Worm (Caenorhabditis elegans) whole organism, young adult: Measurements from ENCODE around the gene ZK1058.3.
A peak's percentile ranks its signal among the peaks of the same experiment; 100 is the strongest.

Experiments
- B0035.1 ChIP-seq: sonication (generic microtip); optimal IDR thresholded peaks from 2 replicates; lab custom pipeline; 2016; ENCODE audit warnings: missing genetic modification characterization, mild to moderate bottlenecking, missing compliant biosample characterization, missing genotype, missing genetic modification reagents
- D2030.7 ChIP-seq: fragments of 200-800 bp; sonication (Bioruptor generic); IDR thresholded peaks from 2 replicates; pipeline ENCODE4 v1.3.6; 2022; ENCODE audit warnings: missing genetic modification reagents, missing genetic modification characterization, missing compliant biosample characterization
- F33H1.4 ChIP-seq: fragments of 200-800 bp; sonication (Bioruptor generic); IDR thresholded peaks from 2 replicates; pipeline ENCODE4 v1.3.6; 2022; ENCODE audit warnings: missing genetic modification reagents, missing genetic modification characterization, missing compliant biosample characterization
- F37B4.10 ChIP-seq: fragments of 200-800 bp; sonication (Bioruptor generic); IDR thresholded peaks from 2 replicates; pipeline ENCODE4 v1.3.6; 2022; ENCODE audit warnings: missing genetic modification characterization, missing compliant biosample characterization
- F57A8.1 ChIP-seq: fragments of 200-800 bp; sonication (Bioruptor generic); optimal IDR thresholded peaks from 2 replicates; lab custom pipeline; 2018; ENCODE audit warnings: mild to moderate bottlenecking, missing genetic modification characterization, moderate library complexity, missing compliant biosample characterization
- Y67H2A.10 ChIP-seq: fragments of 200-800 bp; sonication (Bioruptor generic); conservative IDR thresholded peaks from 2 replicates; pipeline ENCODE4 v1.3.6; 2022; ENCODE audit warnings: missing genetic modification reagents, missing genetic modification characterization, missing compliant biosample characterization
- Y95B8A.8 ChIP-seq: fragments of 200-800 bp; sonication (Bioruptor generic); IDR thresholded peaks from 2 replicates; pipeline ENCODE4 v1.3.6; 2022; ENCODE audit warnings: missing genetic modification reagents, missing genetic modification characterization, missing compliant biosample characterization
- ZK185.1 ChIP-seq: sonication (generic microtip); optimal IDR thresholded peaks from 2 replicates; lab custom pipeline; 2016; ENCODE audit warnings: mild to moderate bottlenecking, missing genetic modification characterization, missing compliant biosample characterization; ENCODE audit not compliant: poor library complexity, severe bottlenecking
- akir-1 ChIP-seq: fragments of 200-800 bp; sonication (Bioruptor generic); optimal IDR thresholded peaks from 2 replicates; lab custom pipeline; 2018; ENCODE audit warnings: mild to moderate bottlenecking, missing genetic modification characterization, moderate library complexity, missing compliant biosample characterization
- ama-1 ChIP-seq, 3 experiments: fragments of 150-350 bp in 1 of 3; sonication (generic microtip) in 2 of 3; optimal IDR thresholded peaks; 2 replicates each; lab custom pipeline; 2014 to 2018; ENCODE audit warnings: missing biosample characterization in 2 of 3, missing genetic modification characterization in 2 of 3, missing genetic modification reagents in 2 of 3
- aptf-2 ChIP-seq: fragments of 200-800 bp; sonication (Bioruptor generic); conservative IDR thresholded peaks from 2 replicates; pipeline ENCODE4 v1.3.6; 2022; ENCODE audit warnings: missing genetic modification reagents, missing genetic modification characterization, missing compliant biosample characterization
- attf-3 ChIP-seq: fragments of 200-800 bp; sonication (Bioruptor generic); conservative IDR thresholded peaks from 2 replicates; pipeline ENCODE4 v1.3.6; 2022; ENCODE audit warnings: missing genetic modification reagents, missing genetic modification characterization, missing compliant biosample characterization
- attf-6 ChIP-seq: fragments of 200-800 bp; sonication (Bioruptor generic); IDR thresholded peaks from 2 replicates; pipeline ENCODE4 v1.3.6; 2022; ENCODE audit warnings: missing genetic modification reagents, missing genetic modification characterization, missing compliant biosample characterization
- cebp-1 ChIP-seq, 2 experiments: fragments of 200-800 bp in 1 of 2; sonication (Bioruptor generic) in 1 of 2; sonication (generic microtip) in 1 of 2; IDR thresholded peaks in 1 of 2; optimal IDR thresholded peaks in 1 of 2; 2 replicates each; pipeline versions ENCODE4 v1.3.6 to Lab custom; 2017 to 2022; ENCODE audit warnings: missing compliant biosample characterization in 2 of 2, missing genetic modification characterization in 2 of 2, mild to moderate bottlenecking in 1 of 2, missing genetic modification reagents in 1 of 2, moderate library complexity in 1 of 2
- ceh-79 ChIP-seq: sonication (generic microtip); optimal IDR thresholded peaks from 2 replicates; lab custom pipeline; 2017; ENCODE audit warnings: mild to moderate bottlenecking, missing genetic modification characterization, missing compliant biosample characterization
- chd-7 ChIP-seq: sonication (generic microtip); optimal IDR thresholded peaks from 2 replicates; lab custom pipeline; 2016; ENCODE audit warnings: mild to moderate bottlenecking, missing genetic modification characterization, moderate library complexity, missing compliant biosample characterization
- dox-1 ChIP-seq: fragments of 200-800 bp; sonication (Bioruptor generic); IDR thresholded peaks from 2 replicates; pipeline ENCODE4 v1.3.6; 2022; ENCODE audit warnings: missing genetic modification reagents, missing genetic modification characterization, missing compliant biosample characterization
- hlh-12 ChIP-seq: sonication (generic microtip); optimal IDR thresholded peaks from 2 replicates; lab custom pipeline; 2016; ENCODE audit warnings: missing genetic modification characterization, missing compliant biosample characterization
- hmg-20 ChIP-seq: fragments of 200-800 bp; sonication (Bioruptor generic); IDR thresholded peaks from 2 replicates; pipeline ENCODE4 v1.3.6; 2022; ENCODE audit warnings: missing genetic modification reagents, missing genetic modification characterization, missing compliant biosample characterization
- hsf-1 ChIP-seq: fragments of 200-800 bp; sonication (Bioruptor generic); IDR thresholded peaks from 2 replicates; pipeline ENCODE4 v1.3.6; 2022; ENCODE audit warnings: missing genetic modification reagents, missing genetic modification characterization, missing compliant biosample characterization
- let-607 ChIP-seq, 2 experiments: fragments of 200-800 bp in 1 of 2; sonication (Bioruptor generic) in 1 of 2; sonication (generic microtip) in 1 of 2; optimal IDR thresholded peaks; 2 replicates each; lab custom pipeline; 2016 to 2018; ENCODE audit warnings: mild to moderate bottlenecking in 2 of 2, missing compliant biosample characterization in 2 of 2, missing genetic modification characterization in 2 of 2, moderate library complexity in 2 of 2, missing genotype in 1 of 2
- lin-35 ChIP-seq, 3 experiments: fragments of 150-350 bp in 2 of 3; sonication (generic microtip) in 1 of 3; optimal IDR thresholded peaks; 2 replicates each; lab custom pipeline; 2014 to 2018; ENCODE audit warnings: missing biosample characterization in 3 of 3, missing genetic modification characterization in 3 of 3, missing genetic modification reagents in 3 of 3
- lin-40 ChIP-seq: sonication (generic microtip); optimal IDR thresholded peaks from 2 replicates; lab custom pipeline; 2016; ENCODE audit warnings: missing genetic modification characterization, mild to moderate bottlenecking, missing compliant biosample characterization, missing genotype, missing genetic modification reagents
- lsl-1 ChIP-seq: fragments of 200-800 bp; sonication (Bioruptor generic); optimal IDR thresholded peaks from 2 replicates; lab custom pipeline; 2018; ENCODE audit warnings: mild to moderate bottlenecking, missing genetic modification characterization, moderate library complexity, missing compliant biosample characterization
- lsy-27 ChIP-seq: sonication (generic microtip); optimal IDR thresholded peaks from 2 replicates; lab custom pipeline; 2017; ENCODE audit warnings: missing genetic modification characterization, mild to moderate bottlenecking, missing compliant biosample characterization, antibody characterized with exemption, missing genotype, borderline replicate concordance; ENCODE audit not compliant: insufficient read depth
- mcd-1 ChIP-seq: fragments of 200-800 bp; sonication (Bioruptor generic); IDR thresholded peaks from 2 replicates; pipeline ENCODE4 v1.3.6; 2022; ENCODE audit warnings: missing genetic modification reagents, missing genetic modification characterization, missing compliant biosample characterization
- nfyb-1 ChIP-seq: fragments of 200-800 bp; sonication (Bioruptor generic); IDR thresholded peaks from 2 replicates; pipeline ENCODE4 v1.3.6; 2022; ENCODE audit warnings: missing genetic modification reagents, missing genetic modification characterization, missing compliant biosample characterization
- nhr-179 ChIP-seq: sonication (generic microtip); optimal IDR thresholded peaks from 2 replicates; lab custom pipeline; 2016; ENCODE audit warnings: mild to moderate bottlenecking, missing genetic modification characterization, missing compliant biosample characterization
- pbrm-1 ChIP-seq: fragments of 200-800 bp; sonication (Bioruptor generic); IDR thresholded peaks from 2 replicates; pipeline ENCODE4 v1.3.6; 2022; ENCODE audit warnings: missing genetic modification reagents, missing genetic modification characterization, missing compliant biosample characterization
- sea-2 ChIP-seq: fragments of 200-800 bp; sonication (Bioruptor generic); IDR thresholded peaks from 2 replicates; pipeline ENCODE4 v1.3.6; 2022; ENCODE audit warnings: missing genetic modification characterization, missing compliant biosample characterization
- snpc-1.1 ChIP-seq: sonication (generic microtip); optimal IDR thresholded peaks from 2 replicates; lab custom pipeline; 2017; ENCODE audit warnings: missing genetic modification characterization, mild to moderate bottlenecking, missing compliant biosample characterization, antibody characterized with exemption, moderate library complexity, missing genotype, missing genetic modification reagents; ENCODE audit not compliant: insufficient read depth
- snpc-4 ChIP-seq, 5 experiments: fragments of 150-350 bp in 1 of 5; sonication (generic microtip) in 4 of 5; optimal IDR thresholded peaks; 2 replicates each; lab custom pipeline; 2014 to 2018; ENCODE audit warnings: missing genetic modification characterization in 5 of 5, missing biosample characterization in 3 of 5, antibody characterized with exemption in 2 of 5, mild to moderate bottlenecking in 2 of 5, missing compliant biosample characterization in 2 of 5, missing genotype in 2 of 5, moderate library complexity in 2 of 5, missing genetic modification reagents in 1 of 5
- somi-1 ChIP-seq: fragments of 200-800 bp; sonication (Bioruptor generic); optimal IDR thresholded peaks from 2 replicates; lab custom pipeline; 2018; ENCODE audit warnings: mild to moderate bottlenecking, missing genetic modification characterization, missing compliant biosample characterization
- ztf-3 ChIP-seq: fragments of 200-800 bp; sonication (Bioruptor generic); optimal IDR thresholded peaks from 2 replicates; lab custom pipeline; 2018; ENCODE audit warnings: mild to moderate bottlenecking, missing genetic modification characterization, missing compliant biosample characterization

The ZK1058.3 gene

ce11 chrIII:3957119-3957739 lies 38.6 kb downstream of the ZK1058.3 start:
- TF ChIP-seq nfyb-1 (GFP tag; lab: Robert Waterston, UW), result 0 out of 2 replicates have a peak, but pooled peaks have one; percentile 27
- TF ChIP-seq pbrm-1 (GFP tag; lab: Robert Waterston, UW), result no peak
- peak; percentile 44 for TF ChIP-seq chd-7 (tag; lab: Kevin White, UChicago)
- no peak for TF ChIP-seq lsy-27
- peak; percentile 51 for TF ChIP-seq snpc-4 (GFP tag; optimal IDR thresholded peaks at IDR 0.05; lab: Kevin White, UChicago)
- peak; percentile 35 to 78 (median 53) for TF ChIP-seq snpc-4 (tag; optimal IDR thresholded peaks at IDR 0.05; lab: Kevin White, UChicago)
- peak; percentile 32 for TF ChIP-seq ama-1 (optimal IDR thresholded peaks at IDR 0.05; lab: Kevin White, UChicago)
- TF ChIP-seq ama-1 (GFP tag; optimal IDR thresholded peaks at IDR 0.05; lab: Kevin White, UChicago), result no peak
- TF ChIP-seq attf-6 (GFP tag; lab: Robert Waterston, UW), result 0 out of 2 replicates have a peak, but pooled peaks have one; percentile 21
- TF ChIP-seq let-607 (tag; optimal IDR thresholded peaks at IDR 0.05; lab: Kevin White, UChicago), result no peak
- no peak for TF ChIP-seq lin-35 (GFP tag; optimal IDR thresholded peaks at IDR 0.05; lab: Kevin White, UChicago)
- peak; percentile 20 for TF ChIP-seq snpc-1.1 (tag; lab: Kevin White, UChicago)
- TF ChIP-seq, all 124 proteins: peak for 6

ce11 chrIII:3957850-3958249 lies 39.2 kb downstream of the ZK1058.3 start:
- TF ChIP-seq Y95B8A.8 (GFP tag; lab: Robert Waterston, UW) (no peak), hlh-12 (no peak), mcd-1 (GFP tag; lab: Robert Waterston, UW) (no peak), Y67H2A.10 (GFP tag; lab: Robert Waterston, UW) (no peak), ztf-3 (GFP tag; lab: Kevin White, UChicago) (no peak)

ce11 chrIII:3959206-3959605 lies 40.5 kb downstream of the ZK1058.3 start:
- TF ChIP-seq lsl-1 (GFP tag; lab: Kevin White, UChicago) (no peak), sea-2 (GFP tag; lab: Robert Waterston, UW) (no peak), cebp-1 (GFP tag; IDR thresholded peaks at IDR 0.05; lab: Robert Waterston, UW) (no peak), cebp-1 (tag; optimal IDR thresholded peaks at IDR 0.05; lab: Kevin White, UChicago) (no peak), dox-1 (GFP tag; lab: Robert Waterston, UW) (no peak), aptf-2 (GFP tag; lab: Robert Waterston, UW) (no peak), lin-40 (tag; lab: Kevin White, UChicago) (no peak), akir-1 (GFP tag; lab: Kevin White, UChicago) (no peak), lin-35 (GFP tag; optimal IDR thresholded peaks at IDR 0.05; lab: Kevin White, UChicago) (no peak), F33H1.4 (GFP tag; lab: Robert Waterston, UW) (no peak), hmg-20 (GFP tag; lab: Robert Waterston, UW) (no peak), nhr-179 (tag; lab: Kevin White, UChicago) (no peak), ceh-79 (no peak), hsf-1 (GFP tag; lab: Robert Waterston, UW) (no peak), B0035.1 (tag; lab: Kevin White, UChicago) (no peak), attf-3 (GFP tag; lab: Robert Waterston, UW) (no peak), F57A8.1 (GFP tag; lab: Kevin White, UChicago) (no peak), ZK185.1 (tag; lab: Kevin White, UChicago) (no peak), D2030.7 (no peak), F37B4.10 (no peak), somi-1 (GFP tag; lab: Kevin White, UChicago) (no peak)
